Worm (Caenorhabditis elegans) whole organism, young adult: ENCODE data around the gene ifet-1.

Experiments used
- B0336.3 ChIP-seq: fragments of 200-800 bp; sonication (Bioruptor generic); IDR thresholded peaks from 2 replicates; pipeline ENCODE4 v1.3.6; 2022; ENCODE audit warnings: missing genetic modification characterization, missing compliant biosample characterization
- C06A6.2 ChIP-seq: fragments of 200-800 bp; sonication (Bioruptor generic); conservative IDR thresholded peaks from 2 replicates; pipeline ENCODE4 v1.3.6; 2022; ENCODE audit warnings: missing genetic modification characterization, missing compliant biosample characterization
- C17E4.6 ChIP-seq: fragments of 200-800 bp; sonication (Bioruptor generic); IDR thresholded peaks from 2 replicates; pipeline ENCODE4 v1.3.6; 2022; ENCODE audit warnings: missing genetic modification reagents, missing genetic modification characterization, missing compliant biosample characterization
- D2030.7 ChIP-seq: fragments of 200-800 bp; sonication (Bioruptor generic); IDR thresholded peaks from 2 replicates; pipeline ENCODE4 v1.3.6; 2022; ENCODE audit warnings: missing genetic modification reagents, missing genetic modification characterization, missing compliant biosample characterization
- F10E7.11 ChIP-seq: sonication (generic microtip); optimal IDR thresholded peaks from 2 replicates; lab custom pipeline; 2017; ENCODE audit warnings: mild to moderate bottlenecking, missing genetic modification characterization, moderate library complexity, missing compliant biosample characterization
- F23B12.7 ChIP-seq: sonication (generic microtip); optimal IDR thresholded peaks from 2 replicates; lab custom pipeline; 2017; ENCODE audit warnings: missing genetic modification characterization, mild to moderate bottlenecking, missing compliant biosample characterization, antibody characterized with exemption, moderate library complexity; ENCODE audit not compliant: insufficient read depth
- K12H6.12 ChIP-seq: fragments of 200-800 bp; sonication (Bioruptor generic); optimal IDR thresholded peaks from 2 replicates; lab custom pipeline; 2018; ENCODE audit warnings: mild to moderate bottlenecking, missing genetic modification characterization, missing compliant biosample characterization
- Y67H2A.10 ChIP-seq: fragments of 200-800 bp; sonication (Bioruptor generic); conservative IDR thresholded peaks from 2 replicates; pipeline ENCODE4 v1.3.6; 2022; ENCODE audit warnings: missing genetic modification reagents, missing genetic modification characterization, missing compliant biosample characterization
- Y79H2A.3 ChIP-seq: fragments of 200-800 bp; sonication (Bioruptor generic); conservative IDR thresholded peaks from 2 replicates; pipeline ENCODE4 v1.3.6; 2022; ENCODE audit warnings: missing genetic modification reagents, missing genetic modification characterization, missing compliant biosample characterization
- ZK185.1 ChIP-seq: sonication (generic microtip); optimal IDR thresholded peaks from 2 replicates; lab custom pipeline; 2016; ENCODE audit warnings: mild to moderate bottlenecking, missing genetic modification characterization, missing compliant biosample characterization; ENCODE audit not compliant: poor library complexity, severe bottlenecking
- ama-1 ChIP-seq, 3 experiments: fragments of 150-350 bp in 1 of 3; sonication (generic microtip) in 2 of 3; optimal IDR thresholded peaks; 2 replicates each; lab custom pipeline; 2014 to 2018; ENCODE audit warnings: missing biosample characterization in 2 of 3, missing genetic modification characterization in 2 of 3, missing genetic modification reagents in 2 of 3
- aptf-2 ChIP-seq: fragments of 200-800 bp; sonication (Bioruptor generic); conservative IDR thresholded peaks from 2 replicates; pipeline ENCODE4 v1.3.6; 2022; ENCODE audit warnings: missing genetic modification reagents, missing genetic modification characterization, missing compliant biosample characterization
- aptf-3 ChIP-seq: fragments of 200-800 bp; sonication (Bioruptor generic); IDR thresholded peaks from 2 replicates; pipeline ENCODE4 v1.3.6; 2022; ENCODE audit warnings: missing genetic modification characterization, missing compliant biosample characterization
- attf-3 ChIP-seq: fragments of 200-800 bp; sonication (Bioruptor generic); conservative IDR thresholded peaks from 2 replicates; pipeline ENCODE4 v1.3.6; 2022; ENCODE audit warnings: missing genetic modification reagents, missing genetic modification characterization, missing compliant biosample characterization
- attf-5 ChIP-seq: fragments of 200-800 bp; sonication (Bioruptor generic); optimal IDR thresholded peaks from 2 replicates; lab custom pipeline; 2018; ENCODE audit warnings: mild to moderate bottlenecking, missing genetic modification characterization, missing compliant biosample characterization
- bed-2 ChIP-seq: fragments of 200-800 bp; sonication (Bioruptor generic); IDR thresholded peaks from 2 replicates; pipeline ENCODE4 v1.3.6; 2022; ENCODE audit warnings: missing genetic modification reagents, missing genetic modification characterization, missing compliant biosample characterization
- cebp-2 ChIP-seq: fragments of 200-800 bp; sonication (Bioruptor generic); IDR thresholded peaks from 2 replicates; pipeline ENCODE4 v1.3.6; 2022; ENCODE audit warnings: missing genetic modification characterization, missing compliant biosample characterization
- dpff-1 ChIP-seq: sonication (generic microtip); optimal IDR thresholded peaks from 2 replicates; lab custom pipeline; 2017; ENCODE audit warnings: mild to moderate bottlenecking, missing genetic modification characterization, missing compliant biosample characterization
- dpl-1 ChIP-seq: fragments of 150-350 bp; optimal IDR thresholded peaks from 2 replicates; lab custom pipeline; 2014; ENCODE audit warnings: missing biosample characterization, missing genetic modification reagents, missing genetic modification characterization
- efl-1 ChIP-seq: fragments of 150-350 bp; optimal IDR thresholded peaks from 2 replicates; lab custom pipeline; 2014; ENCODE audit warnings: missing biosample characterization, missing genetic modification reagents, missing genetic modification characterization
- fkh-3 ChIP-seq: sonication (generic microtip); optimal IDR thresholded peaks from 2 replicates; lab custom pipeline; 2016; ENCODE audit warnings: mild to moderate bottlenecking, missing genetic modification characterization, missing compliant biosample characterization
- hlh-12 ChIP-seq: sonication (generic microtip); optimal IDR thresholded peaks from 2 replicates; lab custom pipeline; 2016; ENCODE audit warnings: missing genetic modification characterization, missing compliant biosample characterization
- hmg-20 ChIP-seq: fragments of 200-800 bp; sonication (Bioruptor generic); IDR thresholded peaks from 2 replicates; pipeline ENCODE4 v1.3.6; 2022; ENCODE audit warnings: missing genetic modification reagents, missing genetic modification characterization, missing compliant biosample characterization
- lin-40 ChIP-seq: sonication (generic microtip); optimal IDR thresholded peaks from 2 replicates; lab custom pipeline; 2016; ENCODE audit warnings: missing genetic modification characterization, mild to moderate bottlenecking, missing compliant biosample characterization, missing genotype, missing genetic modification reagents
- lsl-1 ChIP-seq: fragments of 200-800 bp; sonication (Bioruptor generic); optimal IDR thresholded peaks from 2 replicates; lab custom pipeline; 2018; ENCODE audit warnings: mild to moderate bottlenecking, missing genetic modification characterization, moderate library complexity, missing compliant biosample characterization
- lsy-27 ChIP-seq: sonication (generic microtip); optimal IDR thresholded peaks from 2 replicates; lab custom pipeline; 2017; ENCODE audit warnings: missing genetic modification characterization, mild to moderate bottlenecking, missing compliant biosample characterization, antibody characterized with exemption, missing genotype, borderline replicate concordance; ENCODE audit not compliant: insufficient read depth
- madf-10 ChIP-seq: sonication (generic microtip); optimal IDR thresholded peaks from 2 replicates; lab custom pipeline; 2016; ENCODE audit warnings: mild to moderate bottlenecking, missing genetic modification characterization, missing compliant biosample characterization
- madf-6 ChIP-seq: fragments of 200-800 bp; sonication (Bioruptor generic); IDR thresholded peaks from 2 replicates; pipeline ENCODE4 v1.3.6; 2022; ENCODE audit warnings: missing genetic modification reagents, missing genetic modification characterization, missing compliant biosample characterization
- mxl-1 ChIP-seq: sonication (generic microtip); optimal IDR thresholded peaks from 2 replicates; lab custom pipeline; 2016; ENCODE audit warnings: missing genetic modification characterization, missing compliant biosample characterization
- nfya-1 ChIP-seq: sonication (generic microtip); optimal IDR thresholded peaks from 2 replicates; lab custom pipeline; 2017; ENCODE audit warnings: antibody characterized with exemption, missing compliant biosample characterization, missing genetic modification characterization, borderline replicate concordance; ENCODE audit not compliant: insufficient read depth
- nhr-179 ChIP-seq: sonication (generic microtip); optimal IDR thresholded peaks from 2 replicates; lab custom pipeline; 2016; ENCODE audit warnings: mild to moderate bottlenecking, missing genetic modification characterization, missing compliant biosample characterization
- sdz-38 ChIP-seq: sonication (generic microtip); optimal IDR thresholded peaks from 2 replicates; lab custom pipeline; 2016; ENCODE audit warnings: missing genotype, missing genetic modification characterization, missing compliant biosample characterization
- somi-1 ChIP-seq: fragments of 200-800 bp; sonication (Bioruptor generic); optimal IDR thresholded peaks from 2 replicates; lab custom pipeline; 2018; ENCODE audit warnings: mild to moderate bottlenecking, missing genetic modification characterization, missing compliant biosample characterization
- tbp1 ChIP-seq: fragments of 200-800 bp; sonication (Bioruptor generic); optimal IDR thresholded peaks from 2 replicates; lab custom pipeline; 2018; ENCODE audit warnings: mild to moderate bottlenecking, missing genetic modification characterization, missing compliant biosample characterization
- zfh-2 ChIP-seq: fragments of 200-800 bp; sonication (Bioruptor generic); conservative IDR thresholded peaks from 2 replicates; pipeline ENCODE4 v1.3.6; 2022; ENCODE audit warnings: missing genetic modification reagents, missing genetic modification characterization, missing compliant biosample characterization
- zim-3 ChIP-seq: sonication (generic microtip); optimal IDR thresholded peaks from 2 replicates; lab custom pipeline; 2017; ENCODE audit warnings: mild to moderate bottlenecking, missing genetic modification characterization, moderate library complexity, missing compliant biosample characterization
- ztf-28 ChIP-seq: fragments of 200-800 bp; sonication (Bioruptor generic); IDR thresholded peaks from 2 replicates; pipeline ENCODE4 v1.3.6; 2022; ENCODE audit warnings: missing genetic modification reagents, missing genetic modification characterization, missing compliant biosample characterization
- ztf-3 ChIP-seq: fragments of 200-800 bp; sonication (Bioruptor generic); optimal IDR thresholded peaks from 2 replicates; lab custom pipeline; 2018; ENCODE audit warnings: mild to moderate bottlenecking, missing genetic modification characterization, missing compliant biosample characterization

ifet-1 gene

ce11 chrIII:4475428-4475968 lies 548 bp upstream of the ifet-1 start, which contains the start of gene rps-1 (continued):
- TF ChIP-seq ama-1 (optimal IDR thresholded peaks at IDR 0.05; lab: Kevin White, UChicago) (peak; percentile 53), ama-1 (GFP tag; optimal IDR thresholded peaks at IDR 0.05; lab: Kevin White, UChicago) (peak in 1 of 2 experiments; percentile 58), aptf-2 (GFP tag; lab: Robert Waterston, UW) (no peak), lsy-27 (tag; lab: Kevin White, UChicago) (peak; percentile 77), C17E4.6 (GFP tag; lab: Robert Waterston, UW) (peak; percentile 96), K12H6.12 (tag; lab: Kevin White, UChicago) (peak; percentile 97), F10E7.11 (tag; lab: Kevin White, UChicago) (peak; percentile 86), ztf-28 (GFP tag; lab: Robert Waterston, UW) (peak; percentile 90), attf-5 (GFP tag; lab: Kevin White, UChicago) (peak; percentile 98), tbp1 (GFP tag; lab: Kevin White, UChicago) (peak; percentile 79), F23B12.7 (tag; lab: Kevin White, UChicago) (peak; percentile 96), ztf-3 (GFP tag; lab: Kevin White, UChicago) (peak; percentile 89), bed-2 (GFP tag; lab: Robert Waterston, UW) (peak; percentile 68; the same call in 1 of the 2 replicates), sdz-38 (tag; lab: Kevin White, UChicago) (no peak), Y67H2A.10 (GFP tag; lab: Robert Waterston, UW) (peak; percentile 85), madf-10 (tag; lab: Kevin White, UChicago) (peak; percentile 94), somi-1 (GFP tag; lab: Kevin White, UChicago) (peak; percentile 94), attf-3 (peak; percentile 81), zfh-2 (GFP tag; lab: Robert Waterston, UW) (peak; percentile 78; the same call in 1 of the 2 replicates), nfya-1 (tag; lab: Kevin White, UChicago) (no peak), lin-40 (tag; lab: Kevin White, UChicago) (peak; percentile 98), hlh-12 (no peak), Y79H2A.3 (peak; percentile 65; the same call in 1 of the 2 replicates), madf-6 (GFP tag; lab: Robert Waterston, UW) (peak; percentile 95), D2030.7 (GFP tag; lab: Robert Waterston, UW) (peak; percentile 92), dpl-1 (peak; percentile 90), cebp-2 (GFP tag; lab: Robert Waterston, UW) (peak; percentile 90; the same call in 1 of the 2 replicates), zim-3 (peak; percentile 74), efl-1 (GFP tag; lab: Kevin White, UChicago) (peak; percentile 85), hmg-20 (GFP tag; lab: Robert Waterston, UW) (peak; percentile 96), lsl-1 (peak; percentile 98), ZK185.1 (tag; lab: Kevin White, UChicago) (peak; percentile 98), aptf-3 (GFP tag; lab: Robert Waterston, UW) (peak; percentile 72; the same call in 1 of the 2 replicates), nhr-179 (tag; lab: Kevin White, UChicago) (no peak), dpff-1 (tag; lab: Kevin White, UChicago) (no peak), fkh-3 (no peak), mxl-1 (tag; lab: Kevin White, UChicago) (no peak), C06A6.2 (peak; percentile 95), B0336.3 (GFP tag; lab: Robert Waterston, UW) (peak; percentile 96)
